Worm (Caenorhabditis elegans) whole organism, late embryonic: ENCODE data around the gene famp-1.
"Not testable (repeated sequence)": the region's sequence is repeated elsewhere in the genome, so short reads cannot be mapped to it uniquely, and the experiment has no call there.

Source experiments
- C08G9.2 ChIP-seq: sonication (generic microtip); optimal IDR thresholded peaks from 2 replicates; lab custom pipeline; 2016; ENCODE audit warnings: mild to moderate bottlenecking, missing genetic modification characterization, moderate library complexity, missing compliant biosample characterization
- K02D7.2 ChIP-seq: sonication (generic microtip); optimal IDR thresholded peaks from 2 replicates; lab custom pipeline; 2017; ENCODE audit warnings: mild to moderate bottlenecking, missing genetic modification characterization, missing compliant biosample characterization
- ceh-14 ChIP-seq: sonication (generic microtip); optimal IDR thresholded peaks from 2 replicates; lab custom pipeline; 2016; ENCODE audit warnings: missing genotype, missing genetic modification characterization, missing compliant biosample characterization
- ceh-22 ChIP-seq: sonication (generic microtip); optimal IDR thresholded peaks from 2 replicates; lab custom pipeline; 2017; ENCODE audit warnings: missing biosample characterization, missing genetic modification characterization
- ceh-24 ChIP-seq: sonication (generic microtip); optimal IDR thresholded peaks from 2 replicates; lab custom pipeline; 2016; ENCODE audit warnings: mild to moderate bottlenecking, missing genetic modification characterization, missing compliant biosample characterization
- ceh-31 ChIP-seq: sonication (generic microtip); optimal IDR thresholded peaks from 2 replicates; lab custom pipeline; 2016; ENCODE audit warnings: missing genetic modification characterization, missing compliant biosample characterization
- ceh-34 ChIP-seq: sonication (generic microtip); optimal IDR thresholded peaks from 2 replicates; lab custom pipeline; 2016; ENCODE audit warnings: mild to moderate bottlenecking, missing genetic modification characterization, missing compliant biosample characterization
- ceh-48 ChIP-seq: sonication (generic microtip); optimal IDR thresholded peaks from 2 replicates; lab custom pipeline; 2016; ENCODE audit warnings: missing genetic modification characterization, inconsistent platforms, missing compliant biosample characterization
- ceh-9 ChIP-seq: sonication (generic microtip); optimal IDR thresholded peaks from 2 replicates; lab custom pipeline; 2016; ENCODE audit warnings: mild to moderate bottlenecking, missing genetic modification characterization, inconsistent platforms, missing compliant biosample characterization
- dmd-4 ChIP-seq: sonication (generic microtip); optimal IDR thresholded peaks from 2 replicates; lab custom pipeline; 2016; ENCODE audit warnings: borderline replicate concordance, missing genetic modification characterization, missing compliant biosample characterization
- elt-4 ChIP-seq: sonication (generic microtip); optimal IDR thresholded peaks from 2 replicates; lab custom pipeline; 2016; ENCODE audit warnings: missing genetic modification characterization, missing compliant biosample characterization
- eyg-1 ChIP-seq: sonication (generic microtip); optimal IDR thresholded peaks from 2 replicates; lab custom pipeline; 2016; ENCODE audit warnings: missing genotype, missing genetic modification characterization, missing compliant biosample characterization
- fax-1 ChIP-seq: sonication (generic microtip); optimal IDR thresholded peaks from 2 replicates; lab custom pipeline; 2016; ENCODE audit warnings: missing genotype, missing genetic modification characterization, missing compliant biosample characterization
- hlh-6 ChIP-seq: sonication (generic microtip); optimal IDR thresholded peaks from 2 replicates; lab custom pipeline; 2016; ENCODE audit warnings: missing genotype, missing genetic modification characterization, missing compliant biosample characterization
- hlh-8 ChIP-seq: sonication (generic microtip); optimal IDR thresholded peaks from 2 replicates; lab custom pipeline; 2016; ENCODE audit warnings: missing genotype, missing genetic modification characterization, missing compliant biosample characterization
- lim-6 ChIP-seq: sonication (generic microtip); optimal IDR thresholded peaks from 2 replicates; lab custom pipeline; 2016; ENCODE audit warnings: missing genetic modification characterization, missing compliant biosample characterization
- mec-3 ChIP-seq: sonication (generic microtip); optimal IDR thresholded peaks from 2 replicates; lab custom pipeline; 2016; ENCODE audit warnings: borderline replicate concordance, missing genetic modification characterization, missing compliant biosample characterization
- nhr-11 ChIP-seq: fragments of 150-350 bp; optimal IDR thresholded peaks from 2 replicates; lab custom pipeline; 2014; ENCODE audit warnings: missing biosample characterization, missing genetic modification characterization
- nhr-232 ChIP-seq: sonication (generic microtip); optimal IDR thresholded peaks from 2 replicates; lab custom pipeline; 2016; ENCODE audit warnings: missing genetic modification characterization, missing compliant biosample characterization
- odd-2 ChIP-seq: sonication (generic microtip); optimal IDR thresholded peaks from 2 replicates; lab custom pipeline; 2017; ENCODE audit warnings: antibody characterized with exemption, mild to moderate bottlenecking, missing genetic modification characterization, missing compliant biosample characterization
- pax-1 ChIP-seq: fragments of 150-350 bp; optimal IDR thresholded peaks from 2 replicates; lab custom pipeline; 2014; ENCODE audit warnings: missing biosample characterization, missing genetic modification characterization
- pqm-1 ChIP-seq: sonication (generic microtip); optimal IDR thresholded peaks from 2 replicates; lab custom pipeline; 2016; ENCODE audit warnings: missing genetic modification characterization, missing compliant biosample characterization
- tbx-2 ChIP-seq: sonication (generic microtip); optimal IDR thresholded peaks from 2 replicates; lab custom pipeline; 2016; ENCODE audit warnings: missing genetic modification characterization, missing compliant biosample characterization
- ttx-3 ChIP-seq: sonication (generic microtip); optimal IDR thresholded peaks from 2 replicates; lab custom pipeline; 2016; ENCODE audit warnings: missing genetic modification reagents, missing genetic modification characterization, missing compliant biosample characterization
- unc-55 ChIP-seq: sonication (generic microtip); optimal IDR thresholded peaks from 2 replicates; lab custom pipeline; 2017; ENCODE audit warnings: missing biosample characterization, missing genetic modification reagents, missing genetic modification characterization
- unc-86 ChIP-seq: sonication (generic microtip); optimal IDR thresholded peaks from 2 replicates; lab custom pipeline; 2016; ENCODE audit warnings: missing genetic modification characterization, missing compliant biosample characterization

famp-1 gene

DNA sequence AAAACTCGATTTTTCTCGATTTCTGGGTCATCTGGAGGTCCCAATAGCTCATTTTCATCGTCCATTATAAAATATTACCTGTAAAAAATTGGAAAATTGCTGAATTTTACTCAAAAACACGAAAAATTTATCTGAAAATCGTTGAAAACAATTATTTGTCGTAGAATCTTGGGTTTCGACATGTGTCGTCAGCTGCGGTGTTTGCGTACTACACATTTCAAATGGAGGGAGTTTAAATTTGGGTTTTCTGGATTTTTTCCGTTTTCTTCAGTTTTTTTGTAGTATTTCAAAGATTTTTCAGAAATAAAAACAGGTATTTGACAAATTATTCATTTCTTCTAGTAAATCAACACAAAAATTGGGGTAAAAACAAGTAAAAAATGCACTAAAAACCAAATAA, 12.1 kb upstream of the famp-1 start, which contains the start of gene M70.5:
Gene M70.5 (minus strand): TSS at position 78 of the 400 bp plus-strand sequence.
- TF ChIP-seq pax-1 (tag; lab: Kevin White, UChicago); C08G9.2; K02D7.2: not testable (repeated sequence)

DNA sequence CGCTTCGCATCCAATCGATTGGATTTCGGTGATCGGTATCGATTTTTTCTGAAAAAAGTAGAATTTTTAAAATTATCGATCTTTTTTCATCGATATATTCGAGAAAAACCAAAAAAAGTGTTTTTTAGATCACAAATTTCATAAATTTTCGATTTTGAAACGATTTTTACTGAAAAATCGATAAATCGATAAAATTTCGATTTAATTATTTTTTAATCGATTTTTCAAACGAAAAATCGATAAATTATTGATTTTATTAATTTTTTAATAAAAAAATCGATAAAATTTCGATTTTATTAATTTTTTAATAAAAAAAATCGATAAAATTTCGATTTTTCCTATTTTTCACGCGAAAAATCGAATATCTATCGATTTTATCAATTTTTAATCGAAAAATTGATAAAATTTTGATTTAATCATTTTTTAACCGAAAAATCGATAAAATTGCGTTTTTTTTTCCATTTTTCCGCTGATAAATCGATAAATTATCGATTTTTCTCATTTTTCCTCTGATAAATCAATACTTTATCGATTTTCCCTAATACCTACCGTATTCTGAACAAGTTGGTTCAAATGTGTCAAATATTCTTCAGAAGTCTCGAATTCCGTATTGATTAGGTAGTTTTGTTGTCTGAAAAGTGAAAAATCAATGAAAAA, 9.9 kb downstream of the famp-1 start:
- TF ChIP-seq ceh-22 (no peak), hlh-6 (tag; lab: Kevin White, UChicago) (no peak)

DNA sequence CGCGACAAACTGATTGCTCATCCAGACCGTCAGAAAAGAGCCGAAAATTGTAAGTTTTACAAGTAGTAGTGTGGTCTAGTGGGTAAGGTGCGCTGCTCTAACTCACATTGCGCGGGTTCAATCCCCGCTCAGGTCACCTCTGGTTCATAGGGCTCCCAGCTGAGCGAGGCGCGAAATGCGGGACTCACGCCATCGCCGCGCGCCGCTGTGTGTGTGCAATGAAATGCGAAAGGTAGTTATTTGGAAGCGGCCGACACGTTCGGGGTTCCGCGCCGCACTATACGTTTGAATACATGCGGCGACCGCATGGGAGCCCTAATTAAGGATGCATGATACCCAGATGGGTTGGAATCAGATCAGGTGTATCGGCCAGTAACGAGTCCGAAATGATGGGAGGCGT, 17.3 kb downstream of the famp-1 start:
- TF ChIP-seq hlh-8 (tag; lab: Kevin White, UChicago) (no peak), mec-3 (no peak), ceh-31 (tag; lab: Kevin White, UChicago) (no peak), tbx-2 (tag; lab: Kevin White, UChicago) (no peak), pax-1 (tag; lab: Kevin White, UChicago) (no peak), ceh-24 (tag; lab: Kevin White, UChicago) (no peak), odd-2 (tag; lab: Kevin White, UChicago) (no peak)

DNA sequence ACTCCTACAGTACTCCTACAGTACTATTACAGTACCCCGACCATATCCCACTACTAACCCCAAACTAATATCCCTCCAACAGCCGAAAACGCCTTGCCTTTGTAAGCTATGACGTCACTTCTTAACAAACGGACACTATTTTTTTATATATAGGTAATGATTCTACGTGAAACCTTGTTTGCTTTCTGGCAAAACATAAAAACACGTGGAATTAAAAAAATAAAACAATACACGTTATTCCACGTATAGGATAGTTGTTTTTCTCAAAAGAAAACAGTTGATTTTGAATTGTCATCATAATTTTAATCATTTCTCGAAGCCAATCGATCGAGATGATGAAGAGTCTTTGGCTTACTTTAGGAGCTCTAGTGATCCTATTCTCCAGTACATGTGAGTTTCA, 17.9 kb downstream of the famp-1 start, which contains the start of gene M70.1:
Gene M70.1 (plus strand): TSS at position 301 of the 400 bp plus-strand sequence.
- TF ChIP-seq unc-86 (tag; lab: Kevin White, UChicago); nhr-232 (tag; lab: Kevin White, UChicago); ceh-9: not testable (repeated sequence)
- TF ChIP-seq, all 69 proteins: peak for 0; not testable (repeated sequence) for 69

DNA sequence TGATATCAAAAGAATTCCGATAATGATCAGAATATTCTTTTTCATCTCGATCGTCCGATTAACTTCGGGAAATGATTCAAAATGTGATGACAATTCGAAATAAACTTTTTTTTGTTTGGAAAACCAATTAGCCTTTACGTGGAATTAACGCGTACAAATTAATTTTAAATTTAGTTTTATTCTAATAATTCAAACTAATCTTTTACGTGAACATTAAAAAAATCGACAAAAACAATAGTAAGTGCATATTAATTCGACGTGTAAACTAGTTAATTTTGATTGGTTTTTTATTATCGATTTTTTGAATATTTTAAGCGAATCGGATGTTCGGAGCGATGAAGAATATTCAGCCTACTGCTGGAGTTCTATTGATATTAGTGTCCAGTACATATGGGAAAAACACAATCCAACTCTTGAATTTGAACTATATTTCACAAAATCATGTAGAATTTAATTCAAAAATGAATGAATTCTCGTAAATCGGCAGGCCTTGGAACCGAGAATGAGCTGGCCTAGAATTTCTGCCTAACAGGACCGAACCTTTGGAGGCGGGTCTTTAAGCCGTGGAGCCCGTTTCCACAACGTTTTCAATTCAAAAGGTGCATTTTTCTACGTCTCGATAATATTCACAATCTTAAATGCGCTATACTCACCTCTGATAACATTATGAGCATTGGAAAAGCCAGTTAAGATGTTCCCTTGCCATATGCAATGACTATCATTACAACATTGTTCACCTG, 20.9 kb downstream of the famp-1 start, which contains the start of the genes M70.3 and M70.2:
Gene M70.3 (minus strand): TSS at position 101 of the 740 bp plus-strand sequence.
Gene M70.2 (plus strand): TSS at position 690 of the 740 bp plus-strand sequence.
- TF ChIP-seq mec-3 (no peak), K02D7.2 (no peak), lim-6 (tag; lab: Kevin White, UChicago) (no peak), fax-1 (tag; lab: Kevin White, UChicago) (no peak), nhr-11 (tag; lab: Kevin White, UChicago) (no peak), ceh-14 (tag; lab: Kevin White, UChicago) (no peak), ceh-34 (tag; lab: Kevin White, UChicago) (no peak), ttx-3 (tag; lab: Kevin White, UChicago) (no peak), eyg-1 (tag; lab: Kevin White, UChicago) (no peak), pqm-1 (tag; lab: Kevin White, UChicago) (no peak), unc-55 (GFP tag; lab: Kevin White, UChicago) (no peak), dmd-4 (tag; lab: Kevin White, UChicago) (no peak)
- TF ChIP-seq, all 69 proteins: peak for 0

ce11 chrIV:2236654-2237613, 26.5 kb downstream of the famp-1 start:
- TF ChIP-seq ceh-22: no peak
- peak; percentile 50 for TF ChIP-seq ceh-48 (tag; lab: Kevin White, UChicago)
- peak; percentile 6 for TF ChIP-seq elt-4
- TF ChIP-seq, all 69 proteins: peak for 2
